Fruit fly (Drosophila melanogaster): Measurements from ENCODE around the gene Jhbp16.

Jhbp16 gene

DNA sequence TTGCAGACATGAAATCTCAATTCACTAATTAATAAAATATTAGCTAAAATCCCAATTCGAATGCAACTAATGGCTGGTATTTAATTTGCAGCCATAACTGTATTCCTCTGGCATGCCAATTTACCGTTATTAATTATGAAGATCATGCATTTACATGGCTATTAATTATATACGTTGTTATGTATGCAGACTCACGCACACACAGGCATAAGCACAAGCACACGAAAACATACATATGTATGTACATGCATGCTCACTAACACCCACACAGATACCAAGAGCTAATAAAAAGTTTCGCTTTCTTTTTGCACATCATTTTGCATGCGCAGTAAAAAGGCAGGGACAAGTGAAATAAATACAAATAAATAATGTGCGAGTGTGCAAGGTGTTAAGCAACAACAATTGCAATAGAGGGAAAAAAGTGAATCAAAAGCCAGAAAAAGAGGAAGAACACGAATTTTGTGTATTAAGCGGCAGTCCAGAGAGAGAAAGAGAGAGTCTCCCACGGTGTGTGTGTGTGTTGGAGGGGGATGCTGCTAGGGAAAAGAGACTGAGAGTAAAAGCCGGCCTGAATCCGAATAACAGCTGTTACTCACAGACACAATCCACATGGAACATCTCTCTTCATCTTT is 33.8 kb upstream of the Jhbp16 start:
- TF ChIP-seq CG7101 (tag; optimal IDR thresholded peaks at IDR 0.05) = peak; percentile 19
- TF ChIP-seq pad (GFP tag; optimal IDR thresholded peaks at IDR 0.05) = peak; percentile 86
- TF ChIP-seq cnc (optimal IDR thresholded peaks at IDR 0.05) = no peak
- peak; percentile 48 for TF ChIP-seq CG12768 (GFP tag; optimal IDR thresholded peaks at IDR 0.05)
- TF ChIP-seq CG1620 (GFP tag; optimal IDR thresholded peaks at IDR 0.05) = no peak
- peak; percentile 68 for TF ChIP-seq cic (GFP tag; optimal IDR thresholded peaks at IDR 0.05)
- peak; percentile 22 for TF ChIP-seq bab1 (GFP tag; optimal IDR thresholded peaks at IDR 0.05)
- TF ChIP-seq CG33017 (tag; optimal IDR thresholded peaks at IDR 0.05) = peak; percentile 19
- peak; percentile 46 for TF ChIP-seq ovo (GFP tag; optimal IDR thresholded peaks at IDR 0.05)
- TF ChIP-seq Mnt (GFP tag; optimal IDR thresholded peaks at IDR 0.05) = peak; percentile 46
- TF ChIP-seq toe (GFP tag; optimal IDR thresholded peaks at IDR 0.05) = no peak
- no peak for TF ChIP-seq Crg-1 (GFP tag; optimal IDR thresholded peaks at IDR 0.05)
- TF ChIP-seq kay (GFP tag; ENCODE audit: borderline replicate concordance) = peak; percentile 94
- no peak for TF ChIP-seq CG7045 (GFP tag; optimal IDR thresholded peaks at IDR 0.05)
- TF ChIP-seq CG14711 (tag; optimal IDR thresholded peaks at IDR 0.05) = peak; percentile 10
- TF ChIP-seq tj (GFP tag; optimal IDR thresholded peaks at IDR 0.05) = peak; percentile 84
- TF ChIP-seq CG11617 (GFP tag; optimal IDR thresholded peaks at IDR 0.05) = no peak

DNA sequence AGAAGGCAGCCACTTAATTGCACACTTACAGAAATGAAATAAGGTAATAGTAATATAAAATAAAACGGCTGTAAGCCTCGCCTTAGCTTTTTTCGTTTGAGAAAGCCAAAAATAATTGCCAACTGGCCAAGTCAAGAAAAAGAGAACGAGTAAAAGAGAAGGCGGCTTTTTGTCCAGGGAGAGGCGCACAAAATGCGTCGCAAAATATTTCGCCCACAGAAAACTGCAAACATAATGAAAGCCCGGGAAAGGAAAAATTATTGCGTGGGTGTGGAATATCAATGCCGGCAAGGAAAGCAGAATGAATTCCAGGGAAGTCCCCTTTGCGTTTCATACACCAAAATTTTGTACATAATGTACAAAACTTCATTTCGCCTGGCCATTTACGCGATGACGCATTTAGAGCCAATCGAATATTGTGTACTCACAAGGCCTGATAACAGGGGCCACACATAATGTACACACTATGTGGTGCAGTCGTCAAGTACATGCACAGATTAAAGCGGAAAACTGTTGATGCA is 33.1 kb upstream of the Jhbp16 start:
- peak; percentile 69 for TF ChIP-seq kay (GFP tag; ENCODE audit: borderline replicate concordance)
- no peak for TF ChIP-seq Hr96 (GFP tag; optimal IDR thresholded peaks at IDR 0.05)
- TF ChIP-seq CG7101 (tag; optimal IDR thresholded peaks at IDR 0.05) = no peak

DNA sequence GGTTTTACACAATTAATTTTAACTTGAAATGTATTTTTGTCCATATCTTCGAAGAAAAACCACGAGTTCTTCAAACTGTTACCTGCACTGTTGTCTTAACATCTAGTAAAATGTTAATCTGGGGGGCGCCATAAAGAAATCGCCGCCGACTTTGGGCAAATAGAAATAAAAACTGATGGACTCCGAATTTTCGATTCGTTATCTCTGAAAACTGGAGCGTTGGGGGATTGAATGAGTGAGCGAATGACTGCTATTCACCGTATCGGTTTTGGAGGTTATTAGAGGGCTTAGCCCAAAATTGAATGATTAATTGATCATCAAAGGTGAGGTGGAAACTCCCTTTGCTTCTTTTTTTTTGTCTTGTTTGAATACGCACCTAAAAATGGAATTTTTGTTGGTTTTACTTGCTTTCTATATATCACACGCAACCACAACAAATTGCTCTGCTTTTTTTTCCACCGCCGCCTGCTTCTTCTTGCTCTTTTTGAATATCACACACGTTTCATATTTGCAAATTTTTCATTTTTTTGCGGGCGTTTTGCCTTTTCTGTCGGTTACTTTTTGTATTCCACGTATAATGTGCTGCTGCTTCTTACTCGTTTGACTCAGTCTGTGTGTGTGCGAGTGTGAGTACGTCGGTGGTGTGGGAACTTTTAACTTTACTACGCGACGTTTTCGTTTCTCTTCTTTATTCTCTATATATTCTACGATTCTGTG is 32.3 kb upstream of the Jhbp16 start:
- no peak for TF ChIP-seq CG14711 (tag; optimal IDR thresholded peaks at IDR 0.05)
- peak; percentile 86 for TF ChIP-seq tj (GFP tag; optimal IDR thresholded peaks at IDR 0.05)

DNA sequence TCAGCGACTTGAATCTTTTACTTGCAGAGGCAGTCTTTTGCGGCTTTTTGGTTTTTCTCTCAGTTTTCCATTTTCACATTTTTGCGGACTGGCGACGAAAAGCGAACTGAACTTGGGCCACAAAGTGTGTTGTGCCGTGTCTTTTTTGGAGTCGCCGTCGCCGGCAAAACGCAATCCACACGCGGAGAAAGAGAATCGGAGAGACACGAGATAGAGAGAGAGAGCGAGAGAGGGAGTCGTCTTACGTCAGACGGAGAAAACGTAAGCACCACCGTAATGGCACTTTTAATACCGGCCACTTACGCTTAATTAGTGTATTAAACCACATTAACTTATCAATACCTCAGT is 31.6 kb upstream of the Jhbp16 start:
- TF ChIP-seq Mnt (GFP tag; optimal IDR thresholded peaks at IDR 0.05) (no peak), cnc (optimal IDR thresholded peaks at IDR 0.05) (no peak), CG33017 (tag; optimal IDR thresholded peaks at IDR 0.05) (no peak), CG5204 (GFP tag; optimal IDR thresholded peaks at IDR 0.05) (no peak), Crg-1 (GFP tag; optimal IDR thresholded peaks at IDR 0.05) (no peak), Clk (GFP tag; optimal IDR thresholded peaks at IDR 0.05) (no peak), CG7045 (GFP tag; optimal IDR thresholded peaks at IDR 0.05) (no peak), cic (GFP tag; optimal IDR thresholded peaks at IDR 0.05) (no peak), tj (GFP tag; optimal IDR thresholded peaks at IDR 0.05) (no peak), CG14711 (tag; optimal IDR thresholded peaks at IDR 0.05) (no peak), pad (GFP tag; optimal IDR thresholded peaks at IDR 0.05) (no peak), kay (GFP tag; ENCODE audit: borderline replicate concordance) (no peak), Hr96 (GFP tag; optimal IDR thresholded peaks at IDR 0.05) (no peak), toe (GFP tag; optimal IDR thresholded peaks at IDR 0.05) (no peak)

DNA sequence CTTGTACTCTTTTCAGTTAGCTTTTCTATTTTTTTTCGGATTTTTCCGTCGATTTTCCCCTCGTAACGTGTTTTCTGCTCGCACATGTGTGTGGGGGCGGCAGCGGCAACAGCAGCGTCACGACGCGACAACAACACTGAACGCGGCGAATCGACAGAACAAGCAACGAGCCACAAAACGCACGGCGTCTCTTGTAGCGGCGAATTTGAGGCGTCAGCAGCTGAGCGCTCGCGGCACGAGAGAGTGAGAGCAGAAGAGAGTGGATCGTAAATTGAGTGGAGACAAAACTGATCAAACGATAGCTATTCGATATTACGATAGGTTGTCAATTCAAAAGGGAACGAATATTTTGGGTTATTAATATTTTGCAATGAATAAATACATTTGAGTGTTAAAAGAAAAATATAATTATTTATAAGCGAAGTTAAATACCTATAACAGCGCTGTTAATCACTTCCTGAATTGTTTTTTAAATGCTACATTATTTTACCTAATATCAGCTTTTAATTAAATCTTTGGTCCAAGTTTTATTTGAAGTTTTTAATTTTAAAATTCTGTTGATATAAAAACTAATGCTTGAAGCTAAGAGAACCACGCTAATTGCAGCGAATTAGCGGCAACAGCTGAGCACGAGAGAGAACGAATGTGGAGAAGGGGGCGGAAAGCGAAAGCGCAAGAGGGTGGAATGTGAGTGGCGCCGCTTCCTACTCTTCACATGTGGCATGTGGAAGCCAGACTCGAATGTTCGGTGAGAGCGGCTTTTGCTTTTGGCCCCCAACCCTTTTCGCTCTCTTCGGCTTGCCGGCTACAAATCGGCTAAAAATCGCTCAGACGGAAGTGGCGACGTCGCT is 31.0 kb upstream of the Jhbp16 start:
- TF ChIP-seq pad (GFP tag; optimal IDR thresholded peaks at IDR 0.05) (peak; percentile 38), CG1620 (GFP tag; optimal IDR thresholded peaks at IDR 0.05) (no peak), toe (GFP tag; optimal IDR thresholded peaks at IDR 0.05) (peak; percentile 82), CG12768 (GFP tag; optimal IDR thresholded peaks at IDR 0.05) (peak; percentile 80), CG7045 (GFP tag; optimal IDR thresholded peaks at IDR 0.05) (peak; percentile 57), Crg-1 (GFP tag; optimal IDR thresholded peaks at IDR 0.05) (no peak), tj (GFP tag; optimal IDR thresholded peaks at IDR 0.05) (peak; percentile 66), CG5204 (GFP tag; optimal IDR thresholded peaks at IDR 0.05) (peak; percentile 60), CG14711 (tag; optimal IDR thresholded peaks at IDR 0.05) (peak; percentile 21), Mnt (GFP tag; optimal IDR thresholded peaks at IDR 0.05) (peak; percentile 95), cnc (optimal IDR thresholded peaks at IDR 0.05) (no peak), cic (GFP tag; optimal IDR thresholded peaks at IDR 0.05) (peak; percentile 94), Clk (GFP tag; optimal IDR thresholded peaks at IDR 0.05) (peak; percentile 77), kay (GFP tag; ENCODE audit: borderline replicate concordance) (peak; percentile 98), Hr96 (GFP tag; optimal IDR thresholded peaks at IDR 0.05) (peak; percentile 62), CG7101 (tag; optimal IDR thresholded peaks at IDR 0.05) (no peak), CG33017 (tag; optimal IDR thresholded peaks at IDR 0.05) (peak; percentile 55), ovo (GFP tag; optimal IDR thresholded peaks at IDR 0.05) (peak; percentile 81), bab1 (GFP tag; optimal IDR thresholded peaks at IDR 0.05) (peak; percentile 99), CG11617 (GFP tag; optimal IDR thresholded peaks at IDR 0.05) (peak; percentile 49)

DNA sequence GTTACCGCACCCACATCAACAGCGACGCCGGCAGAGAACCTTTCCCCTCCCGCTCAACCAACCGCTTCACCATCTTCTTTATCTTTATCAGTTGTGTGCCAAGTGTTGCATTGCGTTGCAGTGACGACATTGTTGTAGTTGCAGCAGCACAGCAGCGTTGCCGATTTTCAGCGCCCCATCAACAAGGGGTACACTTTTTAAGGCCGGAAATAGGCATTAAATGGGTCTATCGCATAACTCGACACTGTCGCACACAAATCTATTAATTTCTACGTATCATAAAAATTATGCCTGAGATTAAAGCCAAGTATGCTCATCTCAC is 30.4 kb upstream of the Jhbp16 start:
- no peak for TF ChIP-seq Mnt (GFP tag; optimal IDR thresholded peaks at IDR 0.05)
- TF ChIP-seq CG1620 (GFP tag; optimal IDR thresholded peaks at IDR 0.05) = no peak
- no peak for TF ChIP-seq cnc (optimal IDR thresholded peaks at IDR 0.05)
- TF ChIP-seq CG12768 (GFP tag; optimal IDR thresholded peaks at IDR 0.05) = no peak
- TF ChIP-seq Hr96 (GFP tag; optimal IDR thresholded peaks at IDR 0.05) = no peak
- TF ChIP-seq CG5204 (GFP tag; optimal IDR thresholded peaks at IDR 0.05) = no peak

All from whole organism, adult.